Fruit fly (Drosophila melanogaster) Kc167 (cell line): ENCODE results near the gene CG13008.

Source experiments
- h ChIP-seq: fragments of >200 bp; optimal IDR thresholded peaks from 3 replicates; lab custom pipeline; 2018; ENCODE audit warnings: missing external identifiers
- insv ChIP-seq: fragments of >200 bp; optimal IDR thresholded peaks from 3 replicates; lab custom pipeline; 2018; ENCODE audit warnings: missing external identifiers
- ttk ChIP-seq: sonication (Bioruptor generic); optimal IDR thresholded peaks from 2 replicates; lab custom pipeline; 2017; ENCODE audit warnings: missing external identifiers

DNA sequence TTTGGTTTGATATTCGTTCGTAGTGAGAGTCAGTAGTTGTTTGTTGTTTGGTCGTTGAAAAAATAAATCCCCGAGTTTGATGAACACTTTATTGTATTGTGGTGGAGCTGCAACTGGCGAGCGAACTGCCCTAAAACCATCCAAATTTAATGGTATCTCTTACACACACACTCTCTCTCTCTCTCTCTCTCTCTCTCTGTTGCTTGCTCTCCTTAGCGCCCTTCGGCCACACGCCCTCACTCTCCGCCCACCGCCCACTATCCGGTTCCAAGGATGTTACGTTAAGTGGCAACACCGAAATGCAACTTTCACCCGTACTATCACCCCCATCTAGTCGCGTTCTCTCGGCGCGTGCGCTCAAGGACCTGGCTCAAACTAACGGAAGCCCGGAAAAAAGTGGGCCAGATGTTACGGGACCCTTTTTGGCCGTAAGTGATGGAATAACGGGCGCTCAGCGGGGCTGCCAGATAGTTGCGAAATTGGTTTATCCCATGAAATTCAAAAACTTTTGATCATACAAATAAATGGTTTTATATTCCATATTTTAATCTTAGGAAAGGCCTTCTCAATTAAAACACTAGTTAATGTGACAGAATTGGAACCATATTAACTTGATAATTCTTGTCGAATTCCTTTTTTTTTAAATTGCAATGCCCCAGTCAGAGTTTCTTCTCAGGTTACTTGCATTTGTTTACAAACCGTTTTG is 23.6 kb upstream of the CG13008 start:
- no peak for TF ChIP-seq ttk (lab: Kevin White, UChicago)
- no peak for TF ChIP-seq h
- TF ChIP-seq insv (lab: Kevin White, UChicago), result no peak
